Fruit fly (Drosophila melanogaster) whole organism, pupa: ENCODE data around the gene meep.
A peak's percentile ranks its signal among the peaks of the same experiment; 100 is the strongest.

Experiments
- CG34367 ChIP-seq: fragments of 200-800 bp; sonication (Bioruptor generic); optimal IDR thresholded peaks from 2 replicates; lab custom pipeline; 2018; ENCODE audit warnings: missing biosample characterization, mild to moderate bottlenecking, missing genetic modification characterization
- CG4496 ChIP-seq: fragments of 200-800 bp; sonication (Bioruptor generic); IDR thresholded peaks from 3 replicates; pipeline ENCODE4 v1.3.6; 2022; ENCODE audit warnings: missing biosample characterization, missing genetic modification characterization
- CG8301 ChIP-seq: fragments of 200-800 bp; sonication (Bioruptor generic); optimal IDR thresholded peaks from 2 replicates; lab custom pipeline; 2018; ENCODE audit warnings: missing biosample characterization, mild to moderate bottlenecking, missing genetic modification characterization

DNA sequence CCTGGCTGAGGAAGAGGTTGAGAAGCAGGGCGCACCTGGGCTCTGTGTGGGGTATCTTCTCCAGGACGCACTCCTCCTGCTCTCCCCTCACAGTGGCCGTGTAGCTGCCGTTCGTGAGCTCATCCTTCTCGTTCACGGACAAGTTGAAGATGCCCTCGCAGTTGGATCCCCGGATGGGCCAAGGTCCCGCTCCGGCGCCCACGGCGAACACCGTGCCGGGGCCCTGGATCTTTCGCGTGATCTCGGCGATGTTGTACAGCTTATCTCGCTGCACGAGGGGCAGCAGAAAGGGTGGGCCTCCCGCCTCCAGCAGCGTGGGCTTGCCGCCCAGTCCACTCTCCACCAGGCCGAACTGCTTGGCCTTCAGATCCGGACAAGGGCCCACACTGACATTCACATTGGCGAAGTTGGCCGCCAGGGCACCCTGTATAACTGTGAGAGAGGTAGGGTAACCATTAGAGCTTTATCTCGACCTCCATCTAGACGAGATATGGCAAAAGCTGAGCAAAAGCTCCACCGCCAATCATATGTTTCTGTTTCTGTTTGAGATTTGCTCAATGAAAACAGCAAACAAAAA lies 1.1 kb upstream of the meep start:
- no peak for TF ChIP-seq CG8301 (tag; lab: Kevin White, UChicago)
- peak; percentile 52; the same call in 2 of the 3 replicates for TF ChIP-seq CG4496 (GFP tag; lab: Robert Waterston, UW)
- TF ChIP-seq CG34367 = no peak
